Worm (Caenorhabditis elegans) whole organism, late embryonic: ENCODE results near the gene elt-4.

Source experiments
- fkh-10 ChIP-seq: fragments of 150-350 bp; optimal IDR thresholded peaks from 2 replicates; lab custom pipeline; 2014; ENCODE audit warnings: missing biosample characterization, missing genetic modification reagents, missing genetic modification characterization
- pat-9 ChIP-seq: fragments of 200-800 bp; sonication (Bioruptor generic); optimal IDR thresholded peaks from 2 replicates; lab custom pipeline; 2018; ENCODE audit warnings: mild to moderate bottlenecking, missing genetic modification characterization, moderate library complexity, missing compliant biosample characterization

- no peak for TF ChIP-seq fkh-10
- TF ChIP-seq pat-9 (tag; lab: Kevin White, UChicago) = no peak
Observed at ce11 chrX:10453960-10454359, 21.4 kb upstream of the elt-4 start, which contains the start of gene lgc-41.
